Worm (Caenorhabditis elegans): ENCODE measurements around the gene srx-78.

DNA sequence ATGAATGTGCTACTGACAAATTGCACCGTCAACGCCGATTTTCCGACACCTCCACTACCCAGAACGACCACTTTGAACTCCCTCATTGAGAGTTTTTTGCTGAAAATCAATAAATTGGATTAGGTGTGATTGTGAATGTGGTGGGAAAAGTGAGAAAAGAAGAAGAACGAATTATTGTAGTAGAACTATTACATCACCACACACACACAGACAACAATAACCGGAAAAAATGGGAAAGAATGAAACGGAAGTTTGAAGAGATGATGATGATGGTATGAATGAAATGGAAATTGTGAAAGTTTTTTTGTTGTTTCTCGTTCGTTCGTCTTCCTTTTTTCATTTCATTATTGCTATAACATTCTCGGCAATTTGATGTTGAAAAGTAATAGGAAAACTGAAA, 30.9 kb upstream of the srx-78 start, which contains the start of gene rap-2:
- TF ChIP-seq nhr-28 (tag; optimal IDR thresholded peaks at IDR 0.05) = no peak
- TF ChIP-seq snpc-4 (tag; optimal IDR thresholded peaks at IDR 0.05) = no peak
- no peak for TF ChIP-seq lsy-2 (tag; optimal IDR thresholded peaks at IDR 0.05)
- TF ChIP-seq nhr-2 (tag; optimal IDR thresholded peaks at IDR 0.05) = no peak
